Fruit fly (Drosophila melanogaster): ENCODE results near the gene U4-U6-60K.

Gene U4-U6-60K

DNA sequence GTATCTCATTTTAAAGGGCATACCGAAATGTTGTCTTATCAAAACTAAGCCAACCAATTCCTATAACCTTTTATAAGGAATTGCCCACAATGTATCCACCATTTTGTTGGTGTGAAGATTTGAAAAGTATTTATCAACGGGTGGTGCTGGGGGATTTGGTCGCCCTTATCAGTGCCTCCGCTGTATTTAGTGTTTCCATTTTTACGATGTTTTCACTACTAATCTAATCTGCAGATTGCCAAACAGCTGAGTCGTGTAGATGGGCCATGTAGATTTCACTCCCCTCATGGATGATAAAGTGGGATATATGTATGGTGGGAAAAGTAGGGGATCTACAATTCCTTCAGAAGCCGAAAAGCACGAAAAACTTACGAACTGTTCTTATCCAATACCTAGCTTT, 17.7 kb upstream of the U4-U6-60K start (continued):
- TF ChIP-seq Hey (tag; optimal IDR thresholded peaks at IDR 0.05) (peak; percentile 74), Meics (GFP tag; optimal IDR thresholded peaks at IDR 0.05) (peak; percentile 2), HHEX (GFP tag; optimal IDR thresholded peaks at IDR 0.05) (no peak), wek (GFP tag; optimal IDR thresholded peaks at IDR 0.05) (peak; percentile 32), Fer1 (GFP tag; optimal IDR thresholded peaks at IDR 0.05) (peak; percentile 25), PHDP (tag; optimal IDR thresholded peaks at IDR 0.05) (peak; percentile 9), lola (GFP tag; optimal IDR thresholded peaks at IDR 0.05) (no peak), eve (GFP tag; optimal IDR thresholded peaks at IDR 0.05) (peak in 1 of 2 experiments; percentile 40), CG10274 (GFP tag; optimal IDR thresholded peaks at IDR 0.05) (peak; percentile 81), sd (tag; optimal IDR thresholded peaks at IDR 0.05) (peak; percentile 40), Mrtf (GFP tag; IDR thresholded peaks at IDR 0.05) (no peak), Hr78 (GFP tag; optimal IDR thresholded peaks at IDR 0.05) (peak in 1 of 2 experiments; percentile 46), CG10431 (GFP tag; optimal IDR thresholded peaks at IDR 0.05) (peak; percentile 88), CG8290 (GFP tag; optimal IDR thresholded peaks at IDR 0.05) (no peak), CG8290 (tag; optimal IDR thresholded peaks at IDR 0.05) (peak in 1 of 2 experiments; percentile 35), odd (GFP tag; optimal IDR thresholded peaks at IDR 0.05) (peak; percentile 25), crp (GFP tag; optimal IDR thresholded peaks at IDR 0.05) (peak in 1 of 2 experiments; percentile 40), Chrac-16 (GFP tag; optimal IDR thresholded peaks at IDR 0.05) (no peak), Nf-YC (tag; optimal IDR thresholded peaks at IDR 0.05) (peak; percentile 18), unpg (GFP tag; optimal IDR thresholded peaks at IDR 0.05) (peak; percentile 11), CG15514 (GFP tag; optimal IDR thresholded peaks at IDR 0.05) (peak; percentile 34), sisA (GFP tag; IDR thresholded peaks at IDR 0.05) (no peak), pros (GFP tag; optimal IDR thresholded peaks at IDR 0.05) (peak; percentile 16), grn (GFP tag; optimal IDR thresholded peaks at IDR 0.05) (peak; percentile 95), HmgZ (tag; optimal IDR thresholded peaks at IDR 0.05) (peak; percentile 45), caup (GFP tag; optimal IDR thresholded peaks at IDR 0.05; ENCODE audit: severe bottlenecking) (peak; percentile 40), lab (GFP tag; optimal IDR thresholded peaks at IDR 0.05) (peak; percentile 27), HLHmδ (GFP tag; optimal IDR thresholded peaks at IDR 0.05) (peak; percentile 26), Eip74EF (GFP tag; optimal IDR thresholded peaks at IDR 0.05) (no peak), CG4328 (GFP tag; optimal IDR thresholded peaks at IDR 0.05) (peak; percentile 32)

- 0 out of 4 replicates have a peak, but pooled peaks have one; percentile 53 for TF ChIP-seq chinmo (GFP tag; IDR thresholded peaks at IDR 0.05; ENCODE audit: partially characterized antibody)
- peak; percentile 53 for TF ChIP-seq psq (GFP tag; optimal IDR thresholded peaks at IDR 0.05)
- peak; percentile 4 for TF ChIP-seq repo (GFP tag; optimal IDR thresholded peaks at IDR 0.05)
- TF ChIP-seq kni (GFP tag; optimal IDR thresholded peaks at IDR 0.05): peak; percentile 46
- TF ChIP-seq CG16863 (GFP tag; optimal IDR thresholded peaks at IDR 0.05): no peak
- peak; percentile 91 for TF ChIP-seq crol (GFP tag; IDR thresholded peaks at IDR 0.05)
- TF ChIP-seq Opbp (GFP tag; IDR thresholded peaks at IDR 0.05; ENCODE audit: partially characterized antibody): 0 out of 3 replicates have a peak, but pooled peaks have one; percentile 20
- TF ChIP-seq NC2α (GFP tag; optimal IDR thresholded peaks at IDR 0.05): peak; percentile 13
- no peak for TF ChIP-seq CG33557 (GFP tag; optimal IDR thresholded peaks at IDR 0.05)
- TF ChIP-seq CG6791 (GFP tag; IDR thresholded peaks at IDR 0.05; ENCODE audit: partially characterized antibody): 0 out of 3 replicates have a peak, but pooled peaks have one; percentile 21
- TF ChIP-seq HHEX (GFP tag; optimal IDR thresholded peaks at IDR 0.05): peak; percentile 22
- TF ChIP-seq CG6175 (GFP tag; IDR thresholded peaks at IDR 0.05): no peak
- TF ChIP-seq CG4820 (GFP tag; optimal IDR thresholded peaks at IDR 0.05): no peak
- 0 out of 3 replicates have a peak, but pooled peaks have one; percentile 25 for TF ChIP-seq H15 (GFP tag; IDR thresholded peaks at IDR 0.05)
- peak; percentile 18 for TF ChIP-seq grn (GFP tag; optimal IDR thresholded peaks at IDR 0.05)
- peak; percentile 53 for TF ChIP-seq D19A (tag; optimal IDR thresholded peaks at IDR 0.05)
- no peak for TF ChIP-seq BEAF-32 (GFP tag; optimal IDR thresholded peaks at IDR 0.05)
- TF ChIP-seq jing (GFP tag; optimal IDR thresholded peaks at IDR 0.05): no peak
- no peak for TF ChIP-seq sr (GFP tag; IDR thresholded peaks at IDR 0.05)
- TF ChIP-seq Med (GFP tag): peak; percentile 70
Observed at dm6 chr3L:17530471-17531149, 16.9 kb upstream of the U4-U6-60K start.
